Fruit fly (Drosophila melanogaster): ENCODE measurements around the gene CG11600.
A peak's percentile ranks its signal among the peaks of the same experiment; 100 is the strongest.

Gene CG11600

dm6 chr3R:12636240-12636639 lies at the start of gene CG11600:
TSS of gene CG11600 (plus strand) at chr3R:12636540.
- TF ChIP-seq noc (tag; optimal IDR thresholded peaks at IDR 0.05): no peak

DNA sequence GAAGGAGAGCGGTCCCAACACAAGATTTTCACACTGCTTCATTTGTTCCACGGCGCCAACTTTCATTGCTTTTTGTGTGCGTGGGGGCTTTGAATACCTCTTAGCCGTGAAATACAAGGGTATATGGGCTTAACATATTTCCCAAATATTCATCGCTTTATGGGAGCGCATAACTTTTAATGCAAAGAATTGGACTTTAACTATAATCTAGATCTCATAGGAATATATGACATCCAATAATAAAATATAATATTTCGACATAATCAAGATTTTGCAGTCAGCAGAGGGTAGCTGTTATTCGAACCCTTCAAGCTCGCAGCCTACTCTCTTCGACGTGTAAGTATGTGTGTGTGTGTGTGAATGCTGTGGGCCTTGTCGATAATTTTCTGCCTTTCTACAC lies 44.7 kb upstream of the CG11600 start:
- no peak for TF ChIP-seq noc (tag; optimal IDR thresholded peaks at IDR 0.05)

DNA sequence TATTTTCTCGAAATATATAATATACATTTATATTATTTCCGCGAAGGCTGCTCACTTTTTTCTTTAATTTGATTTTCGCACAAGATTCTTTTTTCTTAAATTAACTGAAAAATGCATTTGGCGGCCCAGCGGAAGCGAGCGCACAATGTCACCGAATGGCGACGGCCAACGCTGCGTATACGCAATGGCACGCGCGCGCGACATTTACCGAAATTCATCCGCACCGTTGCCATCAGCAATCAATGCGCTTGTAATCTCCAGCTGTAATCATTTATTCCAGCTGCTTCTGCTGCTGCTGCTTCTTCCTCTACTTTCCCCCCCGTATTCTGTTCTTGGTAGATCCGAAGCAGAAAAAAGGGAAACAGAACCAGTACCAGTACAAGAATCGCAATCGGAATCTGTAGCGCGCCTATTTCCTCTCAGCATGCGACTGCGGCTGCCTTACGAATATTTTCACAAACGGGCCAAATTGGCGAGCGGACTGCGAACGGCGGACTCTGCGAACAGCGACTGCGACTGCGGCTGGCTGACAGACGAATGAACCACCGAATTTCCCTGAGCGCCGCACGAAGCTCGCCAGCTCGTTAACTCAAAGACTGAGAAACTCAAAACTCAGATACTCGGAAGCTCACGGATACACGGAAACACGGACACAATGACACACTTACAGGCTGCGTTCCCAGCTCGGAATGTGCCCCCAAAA lies 41.0 kb upstream of the CG11600 start, which contains the start of gene Octbeta2R:
Octbeta2R (minus strand) TSS at position 539 of the 703 bp plus-strand sequence.
- TF ChIP-seq noc (tag; optimal IDR thresholded peaks at IDR 0.05): no peak

dm6 chr3R:12595890-12596215 lies 40.5 kb upstream of the CG11600 start:
- TF ChIP-seq noc (tag; optimal IDR thresholded peaks at IDR 0.05): no peak

dm6 chr3R:12611973-12612372 lies 24.4 kb upstream of the CG11600 start:
- no peak for TF ChIP-seq noc (tag; optimal IDR thresholded peaks at IDR 0.05)

dm6 chr3R:12615553-12615952 lies 20.8 kb upstream of the CG11600 start:
- TF ChIP-seq noc (tag; optimal IDR thresholded peaks at IDR 0.05): no peak

dm6 chr3R:12622778-12623177 lies 13.6 kb upstream of the CG11600 start:
- no peak for TF ChIP-seq noc (tag; optimal IDR thresholded peaks at IDR 0.05)

DNA sequence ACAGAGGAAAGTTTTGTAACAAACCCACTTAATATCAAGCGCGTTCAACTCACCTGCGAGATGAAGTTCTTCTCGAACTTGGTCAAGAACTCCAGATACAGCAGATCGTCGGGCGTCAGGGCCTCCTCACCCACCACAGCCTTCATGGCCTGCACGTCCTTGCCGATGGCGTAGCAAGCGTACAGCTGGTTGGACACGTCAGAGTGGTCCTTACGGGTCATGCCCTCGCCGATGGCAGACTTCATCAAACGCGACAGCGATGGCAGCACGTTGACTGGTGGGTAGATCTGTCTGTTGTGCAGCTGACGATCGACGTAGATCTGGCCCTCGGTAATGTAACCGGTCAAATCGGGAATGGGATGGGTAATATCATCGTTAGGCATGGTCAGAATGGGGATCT lies 11.4 kb upstream of the CG11600 start:
- no peak for TF ChIP-seq noc (tag; optimal IDR thresholded peaks at IDR 0.05)

dm6 chr3R:12626674-12627382 lies 9.5 kb upstream of the CG11600 start:
- no peak for TF ChIP-seq noc (tag; optimal IDR thresholded peaks at IDR 0.05)

DNA sequence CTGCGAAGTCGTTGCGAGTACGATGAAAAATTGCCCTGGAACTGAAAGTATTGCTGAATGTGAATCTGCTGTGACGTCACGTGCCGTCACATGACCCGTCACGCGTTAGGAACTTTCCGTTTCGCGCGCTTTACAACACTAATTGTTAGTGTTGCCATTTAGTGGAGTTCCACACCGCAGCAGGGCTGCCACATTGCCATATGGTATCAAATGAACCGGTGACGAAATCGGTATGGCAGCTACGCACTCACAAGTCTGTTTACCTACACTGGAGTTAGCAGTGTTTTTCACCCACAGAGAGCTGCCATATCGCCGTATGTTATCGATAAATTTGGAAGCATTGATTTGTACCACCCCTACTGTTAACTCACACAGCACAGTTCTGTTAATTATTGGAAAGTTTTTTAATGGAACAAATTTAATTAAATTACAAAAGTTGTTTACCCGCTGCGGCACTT lies 8.6 kb upstream of the CG11600 start, which contains the start of the genes Vha55 and Snx3:
Vha55 (minus strand) TSS at position 139 of the 458 bp plus-strand sequence.
Snx3 (plus strand) TSS at position 341 of the 458 bp plus-strand sequence.
- TF ChIP-seq noc (tag; optimal IDR thresholded peaks at IDR 0.05): peak; percentile 30

dm6 chr3R:12628395-12628928 lies 7.9 kb upstream of the CG11600 start:
- TF ChIP-seq noc (tag; optimal IDR thresholded peaks at IDR 0.05): no peak

DNA sequence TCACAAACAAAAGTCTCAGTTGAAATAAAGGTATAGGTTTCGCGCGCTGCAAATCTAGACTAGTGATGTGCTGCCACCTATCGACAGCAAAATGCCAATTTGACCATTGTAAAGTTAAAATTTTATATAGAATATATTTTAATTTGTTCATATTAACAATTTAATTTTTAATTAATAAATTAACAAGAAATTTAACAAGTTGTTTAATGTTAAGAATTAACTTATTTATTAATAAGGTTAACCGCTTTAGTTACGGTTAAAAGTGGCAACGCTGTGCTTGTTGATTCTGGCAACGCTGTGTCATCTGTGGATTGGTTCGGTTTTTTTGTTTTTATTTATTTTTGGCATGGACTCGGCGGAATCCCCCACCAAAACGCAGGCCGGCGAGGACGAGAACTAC lies 6.0 kb upstream of the CG11600 start, which contains the start of gene Not10:
Not10 (plus strand) TSS at position 279 of the 400 bp plus-strand sequence.
- no peak for TF ChIP-seq noc (tag; optimal IDR thresholded peaks at IDR 0.05)

DNA sequence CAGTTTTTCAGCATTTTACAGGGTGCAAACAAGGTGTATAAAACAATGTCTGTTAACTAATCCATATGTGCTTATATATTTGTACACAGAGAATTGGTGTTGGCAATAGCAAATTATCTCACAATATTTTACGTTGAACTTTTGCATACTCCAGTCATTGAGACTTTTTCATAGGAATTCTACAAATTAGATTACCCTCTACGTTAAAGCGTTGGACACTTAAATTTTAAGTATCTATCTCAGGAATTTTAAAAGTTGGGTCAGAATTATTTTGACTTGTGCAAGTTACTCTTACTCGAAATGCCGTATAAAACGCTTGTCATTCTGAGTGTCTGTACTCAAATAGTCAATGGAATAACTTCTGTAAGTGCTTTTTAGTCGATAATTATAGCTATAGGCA lies 3.3 kb upstream of the CG11600 start, which contains the start of gene CG18530:
CG18530 (plus strand) TSS at position 301 of the 400 bp plus-strand sequence.
- TF ChIP-seq noc (tag; optimal IDR thresholded peaks at IDR 0.05): no peak

dm6 chr3R:12634617-12635016 lies 1.7 kb upstream of the CG11600 start, which contains the start of gene CG11598:
TSS of gene CG11598 (plus strand) at chr3R:12634917.
- no peak for TF ChIP-seq noc (tag; optimal IDR thresholded peaks at IDR 0.05)

- TF ChIP-seq noc (tag; optimal IDR thresholded peaks at IDR 0.05): no peak
Observed at dm6 chr3R:12637961-12638531, 1.7 kb downstream of the CG11600 start, which contains the start of gene CG11608. TSS of gene CG11608 (plus strand) at chr3R:12638481.

dm6 chr3R:12641620-12642019 lies 5.3 kb downstream of the CG11600 start:
- no peak for TF ChIP-seq noc (tag; optimal IDR thresholded peaks at IDR 0.05)
